Fruit fly (Drosophila melanogaster) whole organism, embryonic: ENCODE data around the gene CG17121.

Experiments
- Antp ChIP-seq: fragments of 200-800 bp; sonication (Bioruptor generic); optimal IDR thresholded peaks from 3 replicates; lab custom pipeline; 2016; ENCODE audit warnings: missing biosample characterization, missing genetic modification characterization
- CG11695 ChIP-seq: fragments of 200-800 bp; sonication (Bioruptor generic); IDR thresholded peaks from 3 replicates; pipeline ENCODE4 v1.3.6; 2022; ENCODE audit warnings: missing biosample characterization, missing genetic modification characterization
- CG14014 ChIP-seq: fragments of 200-800 bp; sonication (Bioruptor generic); IDR thresholded peaks from 2 replicates; pipeline ENCODE4 v1.3.6; 2022; ENCODE audit warnings: missing biosample characterization, missing genetic modification characterization
- CG14667 ChIP-seq: fragments of 200-800 bp; sonication (Bioruptor generic); IDR thresholded peaks from 2 replicates; pipeline ENCODE4 v1.3.6; 2022; ENCODE audit warnings: missing biosample characterization, missing genetic modification characterization
- CG14965 ChIP-seq: fragments of 200-800 bp; sonication (Bioruptor generic); optimal IDR thresholded peaks from 2 replicates; lab custom pipeline; 2016; ENCODE audit warnings: missing biosample characterization, missing genetic modification characterization, borderline replicate concordance
- CG15011 ChIP-seq: fragments of 200-800 bp; sonication (Bioruptor generic); optimal IDR thresholded peaks from 3 replicates; lab custom pipeline; 2018; ENCODE audit warnings: missing biosample characterization, mild to moderate bottlenecking, missing genetic modification characterization
- CG17612 ChIP-seq: fragments of 200-800 bp; sonication (Bioruptor generic); IDR thresholded peaks from 2 replicates; pipeline ENCODE4 v1.3.6; 2022; ENCODE audit warnings: missing biosample characterization, missing genetic modification characterization
- CG18011 ChIP-seq: fragments of 200-800 bp; sonication (Bioruptor generic); optimal IDR thresholded peaks from 2 replicates; lab custom pipeline; 2017; ENCODE audit warnings: missing biosample characterization, missing genetic modification characterization, mild to moderate bottlenecking, moderate library complexity, missing genotype
- CG2678 ChIP-seq: fragments of 200-800 bp; sonication (Bioruptor generic); optimal IDR thresholded peaks from 3 replicates; lab custom pipeline; 2019; ENCODE audit warnings: missing biosample characterization, mild to moderate bottlenecking, missing genetic modification characterization, moderate library complexity
- CG30020 ChIP-seq: fragments of 200-800 bp; optimal IDR thresholded peaks from 2 replicates; lab custom pipeline; 2019; ENCODE audit warnings: missing biosample characterization, mild to moderate bottlenecking, missing genetic modification characterization, moderate library complexity
- CG31441 ChIP-seq: fragments of 200-800 bp; sonication (Bioruptor generic); IDR thresholded peaks from 2 replicates; pipeline ENCODE4 v1.3.6; 2022; ENCODE audit warnings: missing biosample characterization, missing genetic modification characterization
- CG32532 ChIP-seq: fragments of 200-800 bp; sonication (Bioruptor generic); IDR thresholded peaks from 2 replicates; pipeline ENCODE4 v1.3.6; 2022; ENCODE audit warnings: missing biosample characterization, missing genetic modification characterization
- CG34422 ChIP-seq: fragments of 200-800 bp; sonication (Bioruptor generic); IDR thresholded peaks from 3 replicates; pipeline ENCODE4 v1.3.6; 2022; ENCODE audit warnings: missing biosample characterization, missing genetic modification characterization
- CG3995 ChIP-seq: fragments of 200-800 bp; sonication (Bioruptor generic); optimal IDR thresholded peaks from 3 replicates; lab custom pipeline; 2016; ENCODE audit warnings: missing biosample characterization, missing genetic modification characterization
- CG4328 ChIP-seq: fragments of 200-800 bp; sonication (Bioruptor generic); optimal IDR thresholded peaks from 3 replicates; lab custom pipeline; 2017; ENCODE audit warnings: missing biosample characterization, missing genetic modification reagents, missing genetic modification characterization
- CG4730 ChIP-seq: fragments of 200-800 bp; sonication (Bioruptor generic); IDR thresholded peaks from 2 replicates; pipeline ENCODE4 v1.3.6; 2022; ENCODE audit warnings: missing biosample characterization, missing genetic modification characterization
- CG5245 ChIP-seq: fragments of 200-800 bp; sonication (Bioruptor generic); optimal IDR thresholded peaks from 3 replicates; lab custom pipeline; 2016; ENCODE audit warnings: missing biosample characterization, missing genetic modification characterization
- CG6683 ChIP-seq: fragments of 200-800 bp; sonication (Bioruptor generic); optimal IDR thresholded peaks from 2 replicates; lab custom pipeline; 2017; ENCODE audit warnings: missing biosample characterization, mild to moderate bottlenecking, missing genetic modification characterization, missing genetic modification reagents
- CG6854 ChIP-seq: fragments of 200-800 bp; sonication (Bioruptor generic); optimal IDR thresholded peaks from 3 replicates; lab custom pipeline; 2017; ENCODE audit warnings: missing biosample characterization, mild to moderate bottlenecking, missing genetic modification characterization
- CG7271 ChIP-seq: fragments of 200-800 bp; sonication (Bioruptor generic); optimal IDR thresholded peaks from 2 replicates; lab custom pipeline; 2018; ENCODE audit warnings: missing biosample characterization, mild to moderate bottlenecking, missing genetic modification characterization, moderate library complexity
- CG9727 ChIP-seq: fragments of 200-800 bp; sonication (Bioruptor generic); optimal IDR thresholded peaks from 3 replicates; lab custom pipeline; 2017; ENCODE audit warnings: missing biosample characterization, mild to moderate bottlenecking, missing genetic modification characterization
- CG9876 ChIP-seq: fragments of 200-800 bp; sonication (Bioruptor generic); optimal IDR thresholded peaks from 2 replicates; lab custom pipeline; 2016; ENCODE audit warnings: missing biosample characterization, missing genetic modification characterization
- Doc2 ChIP-seq: fragments of 200-800 bp; sonication (Bioruptor generic); IDR thresholded peaks from 2 replicates; pipeline ENCODE4 v1.3.6; 2022; ENCODE audit warnings: missing biosample characterization, missing genetic modification characterization
- Dp ChIP-seq: fragments of 200-800 bp; sonication (Bioruptor generic); optimal IDR thresholded peaks from 2 replicates; lab custom pipeline; 2018; ENCODE audit warnings: missing biosample characterization, mild to moderate bottlenecking, missing genetic modification characterization, moderate library complexity
- Fer2 ChIP-seq: fragments of 200-800 bp; sonication (Bioruptor generic); optimal IDR thresholded peaks from 2 replicates; lab custom pipeline; 2018; ENCODE audit warnings: missing biosample characterization, mild to moderate bottlenecking, missing genetic modification characterization, moderate library complexity
- GATAe ChIP-seq: fragments of 200-800 bp; sonication (Bioruptor generic); conservative IDR thresholded peaks from 2 replicates; pipeline ENCODE4 v1.3.6; 2022; ENCODE audit warnings: missing biosample characterization, missing genetic modification characterization
- Gsc ChIP-seq: fragments of 200-800 bp; sonication (Bioruptor generic); IDR thresholded peaks from 2 replicates; pipeline ENCODE4 v1.3.6; 2022; ENCODE audit warnings: missing biosample characterization, missing genetic modification characterization
- Gug ChIP-seq: fragments of 200-800 bp; sonication (Bioruptor generic); IDR thresholded peaks from 4 replicates; pipeline ENCODE4 v1.3.6; 2022; ENCODE audit warnings: missing biosample characterization, missing genetic modification characterization
- H15 ChIP-seq: fragments of 200-800 bp; sonication (Bioruptor generic); IDR thresholded peaks from 3 replicates; pipeline ENCODE4 v1.3.6; 2022; ENCODE audit warnings: missing biosample characterization, missing genetic modification characterization
- HLHmδ ChIP-seq: fragments of 200-800 bp; sonication (Bioruptor generic); optimal IDR thresholded peaks from 2 replicates; lab custom pipeline; 2018; ENCODE audit warnings: missing biosample characterization, mild to moderate bottlenecking, missing genetic modification characterization, moderate library complexity
- Opbp ChIP-seq: fragments of 200-800 bp; sonication (Bioruptor generic); IDR thresholded peaks from 3 replicates; pipeline ENCODE4 v1.3.6; 2022; ENCODE audit warnings: missing biosample characterization, missing genetic modification characterization; ENCODE audit not compliant: partially characterized antibody
- Rfx ChIP-seq: fragments of 200-800 bp; sonication (Bioruptor generic); IDR thresholded peaks from 2 replicates; pipeline ENCODE4 v1.3.6; 2022; ENCODE audit warnings: missing biosample characterization, missing genetic modification characterization
- Spps ChIP-seq: fragments of 200-800 bp; sonication (Bioruptor generic); optimal IDR thresholded peaks from 2 replicates; lab custom pipeline; 2018; ENCODE audit warnings: missing biosample characterization, mild to moderate bottlenecking, missing genetic modification characterization
- Ssrp ChIP-seq: fragments of 200-800 bp; sonication (Bioruptor generic); optimal IDR thresholded peaks from 2 replicates; lab custom pipeline; 2018; ENCODE audit warnings: missing biosample characterization, mild to moderate bottlenecking, missing genetic modification characterization, moderate library complexity
- Taf1 ChIP-seq: fragments of 200-800 bp; sonication (Bioruptor generic); IDR thresholded peaks from 2 replicates; pipeline ENCODE4 v1.3.6; 2022; ENCODE audit warnings: missing biosample characterization, missing genetic modification characterization
- ara ChIP-seq: fragments of 200-800 bp; sonication (Bioruptor generic); IDR thresholded peaks from 2 replicates; pipeline ENCODE4 v1.3.6; 2022; ENCODE audit warnings: missing biosample characterization, missing genetic modification characterization
- bowl ChIP-seq: fragments of 200-800 bp; sonication (Bioruptor generic); IDR thresholded peaks from 2 replicates; pipeline ENCODE4 v1.3.6; 2022; ENCODE audit warnings: missing biosample characterization, missing genetic modification characterization
- crp ChIP-seq, 2 experiments: fragments of 200-800 bp; sonication (Bioruptor generic); optimal IDR thresholded peaks; 2 replicates in 1 of 2; 3 replicates in 1 of 2; lab custom pipeline; 2017; ENCODE audit warnings: missing biosample characterization in 2 of 2, missing genetic modification characterization in 2 of 2, mild to moderate bottlenecking in 1 of 2, moderate library complexity in 1 of 2
- cwo ChIP-seq: fragments of 200-800 bp; sonication (Bioruptor generic); optimal IDR thresholded peaks from 3 replicates; lab custom pipeline; 2017; ENCODE audit warnings: missing biosample characterization, missing genetic modification characterization, mild to moderate bottlenecking, moderate library complexity, missing genetic modification reagents
- exex ChIP-seq: fragments of 200-800 bp; sonication (Bioruptor generic); optimal IDR thresholded peaks from 4 replicates; lab custom pipeline; 2018; ENCODE audit warnings: missing biosample characterization, mild to moderate bottlenecking, missing genetic modification characterization, moderate library complexity
- grn ChIP-seq: fragments of 200-800 bp; sonication (Bioruptor generic); optimal IDR thresholded peaks from 3 replicates; lab custom pipeline; 2017; ENCODE audit warnings: missing biosample characterization, missing genetic modification characterization
- ken ChIP-seq: fragments of 200-800 bp; sonication (Bioruptor generic); IDR thresholded peaks from 3 replicates; pipeline ENCODE4 v1.3.6; 2022; ENCODE audit warnings: missing biosample characterization, missing genetic modification characterization
- peb ChIP-seq: fragments of 200-800 bp; sonication (Bioruptor generic); IDR thresholded peaks from 2 replicates; pipeline ENCODE4 v1.3.6; 2022; ENCODE audit warnings: missing biosample characterization, missing genetic modification characterization
- pho ChIP-seq: fragments of 200-800 bp; sonication (Bioruptor generic); optimal IDR thresholded peaks from 2 replicates; lab custom pipeline; 2016; ENCODE audit warnings: missing biosample characterization, missing genetic modification characterization
- pnt ChIP-seq: fragments of 200-800 bp; sonication (Bioruptor generic); optimal IDR thresholded peaks from 3 replicates; lab custom pipeline; 2016; ENCODE audit warnings: missing biosample characterization, missing genetic modification characterization
- prd ChIP-seq, 3 experiments: fragments of >200 bp in 2 of 3; fragments of 200-800 bp in 1 of 3; sonication (Bioruptor generic) in 1 of 3; optimal IDR thresholded peaks in 2 of 3; IDR thresholded peaks in 1 of 3; 2 replicates in 2 of 3; 3 replicates in 1 of 3; pipeline versions ENCODE4 v1.3.6 to Lab custom; 2017 to 2022; ENCODE audit warnings: missing biosample characterization in 1 of 3, missing genetic modification characterization in 1 of 3
- sob ChIP-seq: fragments of 200-800 bp; sonication (Bioruptor generic); IDR thresholded peaks from 2 replicates; pipeline ENCODE4 v1.3.6; 2022; ENCODE audit warnings: missing biosample characterization, missing genetic modification characterization
- stc ChIP-seq: fragments of 200-800 bp; sonication (Bioruptor generic); IDR thresholded peaks from 2 replicates; pipeline ENCODE4 v1.3.6; 2022; ENCODE audit warnings: missing biosample characterization, missing genetic modification characterization
- tap ChIP-seq: fragments of 200-800 bp; optimal IDR thresholded peaks from 3 replicates; lab custom pipeline; 2019; ENCODE audit warnings: missing biosample characterization, mild to moderate bottlenecking, missing genetic modification characterization, moderate library complexity
- wek ChIP-seq: fragments of 200-800 bp; sonication (Bioruptor generic); optimal IDR thresholded peaks from 3 replicates; lab custom pipeline; 2018; ENCODE audit warnings: missing biosample characterization, mild to moderate bottlenecking, missing genetic modification characterization, moderate library complexity

Gene CG17121

dm6 chr3R:23056753-23057152 lies 8.7 kb upstream of the CG17121 start (continued):
- TF ChIP-seq pnt (GFP tag; lab: Kevin White, UChicago) (no peak), CG32532 (GFP tag; lab: Robert Waterston, UW) (no peak), exex (peak; percentile 51), grn (peak; percentile 77), CG7271 (tag; lab: Kevin White, UChicago) (no peak), Ssrp (tag; lab: Kevin White, UChicago) (no peak), peb (no peak), CG9876 (GFP tag; lab: Kevin White, UChicago) (no peak), Gsc (GFP tag; lab: Robert Waterston, UW) (no peak), CG31441 (GFP tag; lab: Robert Waterston, UW) (no peak), CG18011 (GFP tag; lab: Kevin White, UChicago) (no peak), CG4328 (no peak), Antp (no peak), CG2678 (tag; lab: Kevin White, UChicago) (peak; percentile 4), Spps (tag; lab: Kevin White, UChicago) (no peak), CG5245 (GFP tag; lab: Kevin White, UChicago) (no peak), Dp (GFP tag; lab: Kevin White, UChicago) (no peak), H15 (no peak), Doc2 (GFP tag; lab: Robert Waterston, UW) (no peak), stc (GFP tag; lab: Robert Waterston, UW) (no peak), CG34422 (GFP tag; lab: Robert Waterston, UW) (no peak), CG14667 (no peak), Fer2 (tag; lab: Kevin White, UChicago) (no peak), GATAe (GFP tag; lab: Robert Waterston, UW) (peak; percentile 39; the same call in 1 of the 2 replicates), CG11695 (GFP tag; lab: Robert Waterston, UW) (no peak), tap (no peak), Rfx (GFP tag; lab: Robert Waterston, UW) (0 out of 2 replicates have a peak, but pooled peaks have one; percentile 19)

dm6 chr3R:23056113-23056512 lies 8.1 kb upstream of the CG17121 start:
- TF ChIP-seq prd (optimal IDR thresholded peaks at IDR 0.05; lab: Kevin White, UChicago) (no peak), prd (GFP tag; IDR thresholded peaks at IDR 0.05; lab: Robert Waterston, UW) (0 out of 3 replicates have a peak, but pooled peaks have one; percentile 4), CG15011 (GFP tag; lab: Kevin White, UChicago) (no peak)

DNA sequence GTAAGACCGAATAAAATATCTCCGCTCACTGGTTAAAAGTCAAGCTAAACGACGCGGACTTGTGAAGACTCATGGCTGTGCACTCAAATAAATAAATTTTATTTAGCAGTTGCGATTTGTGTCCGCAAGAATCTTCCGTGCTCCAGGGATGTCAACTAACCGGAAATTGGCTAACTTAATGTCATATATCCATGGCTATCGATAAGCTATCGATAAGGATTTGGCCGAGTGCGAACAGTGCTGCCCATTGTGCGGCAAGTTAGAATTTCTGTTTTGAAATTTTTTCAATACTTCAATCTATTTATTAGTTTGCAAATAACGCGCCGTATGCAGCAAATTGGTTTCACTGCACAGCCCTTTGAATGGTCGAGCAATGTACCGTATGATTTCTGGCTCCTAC lies 5.9 kb upstream of the CG17121 start, which contains the start of gene p53:
TSS of gene p53 (minus strand) at position 147 of the 400 bp plus-strand sequence.
- TF ChIP-seq pho (GFP tag; lab: Kevin White, UChicago) (peak; percentile 59), Gug (no peak), ken (peak; percentile 62; the same call in 2 of the 3 replicates), bowl (GFP tag; lab: Robert Waterston, UW) (no peak), Opbp (GFP tag; lab: Robert Waterston, UW) (peak; percentile 86), HLHmδ (GFP tag; lab: Kevin White, UChicago) (peak; percentile 91), cwo (no peak), crp (GFP tag; optimal IDR thresholded peaks at IDR 0.05; lab: Kevin White, UChicago) (peak in 1 of 2 experiments; percentile 26), Taf1 (no peak), CG14014 (GFP tag; lab: Robert Waterston, UW) (peak; percentile 60; the same call in 1 of the 2 replicates), wek (GFP tag; lab: Kevin White, UChicago) (peak; percentile 81), CG30020 (tag; lab: Kevin White, UChicago) (no peak), CG4730 (GFP tag; lab: Robert Waterston, UW) (peak; percentile 55), sob (GFP tag; lab: Robert Waterston, UW) (peak; percentile 80), CG6683 (GFP tag; lab: Kevin White, UChicago) (peak; percentile 64), CG6854 (GFP tag; lab: Kevin White, UChicago) (peak; percentile 56), ara (peak; percentile 54; the same call in 1 of the 2 replicates), CG17612 (0 out of 2 replicates have a peak, but pooled peaks have one; percentile 12), CG9727 (peak; percentile 86), CG14965 (peak; percentile 27), CG3995 (GFP tag; lab: Kevin White, UChicago) (peak; percentile 62)
